Fruit fly (Drosophila melanogaster): Measurements from ENCODE around the gene CG5160.

The CG5160 gene

dm6 chr2L:7427786-7428137 is 29.2 kb upstream of the CG5160 start:
- no peak for TF ChIP-seq CG17801 (GFP tag; optimal IDR thresholded peaks at IDR 0.05; ENCODE audit: partially characterized antibody)

dm6 chr2L:7427067-7427785 is 28.7 kb upstream of the CG5160 start:
- no peak for TF ChIP-seq CG17801 (GFP tag; optimal IDR thresholded peaks at IDR 0.05; ENCODE audit: partially characterized antibody)

dm6 chr2L:7426326-7427066 is 27.9 kb upstream of the CG5160 start, which contains the start of gene muc:
muc (plus strand) TSS chr2L:7426866.
- TF ChIP-seq CG17801 (GFP tag; optimal IDR thresholded peaks at IDR 0.05; ENCODE audit: partially characterized antibody) = peak; percentile 23

- no peak for TF ChIP-seq CG17801 (GFP tag; optimal IDR thresholded peaks at IDR 0.05; ENCODE audit: partially characterized antibody)
Measured at dm6 chr2L:7425690-7426056, 27.1 kb upstream of the CG5160 start.

dm6 chr2L:7424907-7425689 is 26.5 kb upstream of the CG5160 start:
- TF ChIP-seq CG17801 (GFP tag; optimal IDR thresholded peaks at IDR 0.05; ENCODE audit: partially characterized antibody) = peak; percentile 86

- no peak for TF ChIP-seq CG17801 (GFP tag; optimal IDR thresholded peaks at IDR 0.05; ENCODE audit: partially characterized antibody)
Measured at dm6 chr2L:7424282-7424905, 25.8 kb upstream of the CG5160 start.

- TF ChIP-seq CG17801 (GFP tag; optimal IDR thresholded peaks at IDR 0.05; ENCODE audit: partially characterized antibody) = peak; percentile 27
Measured at dm6 chr2L:7423333-7423895, 24.9 kb upstream of the CG5160 start.

- TF ChIP-seq CG17801 (GFP tag; optimal IDR thresholded peaks at IDR 0.05; ENCODE audit: partially characterized antibody) = no peak
Measured at dm6 chr2L:7422429-7423283, 24.1 kb upstream of the CG5160 start.

dm6 chr2L:7420305-7421287 is 22.0 kb upstream of the CG5160 start:
- TF ChIP-seq CG17801 (GFP tag; optimal IDR thresholded peaks at IDR 0.05; ENCODE audit: partially characterized antibody) = no peak

- no peak for TF ChIP-seq CG17801 (GFP tag; optimal IDR thresholded peaks at IDR 0.05; ENCODE audit: partially characterized antibody)
Measured at dm6 chr2L:7419408-7420304, 21.1 kb upstream of the CG5160 start.

- peak; percentile 61 for TF ChIP-seq CG17801 (GFP tag; optimal IDR thresholded peaks at IDR 0.05; ENCODE audit: partially characterized antibody)
Measured at dm6 chr2L:7418148-7418988, 19.8 kb upstream of the CG5160 start.

Measured in ovary, adult (tissue).